Fruit fly (Drosophila melanogaster): ENCODE measurements around the gene Pfdn6.
A peak's percentile ranks its signal among the peaks of the same experiment; 100 is the strongest.

Pfdn6 gene

dm6 chr3L:19914833-19915232, 8.6 kb upstream of the Pfdn6 start, which contains the start of gene Rpn1 (continued):
- TF ChIP-seq HmgZ (tag; optimal IDR thresholded peaks at IDR 0.05) (peak; percentile 74), wor (GFP tag; IDR thresholded peaks at IDR 0.05) (no peak), D19B (GFP tag; optimal IDR thresholded peaks at IDR 0.05) (no peak), HmgD (GFP tag; optimal IDR thresholded peaks at IDR 0.05) (peak; percentile 67), onecut (GFP tag; IDR thresholded peaks at IDR 0.05) (peak; percentile 88), maf-S (GFP tag; optimal IDR thresholded peaks at IDR 0.05) (no peak), cwo (GFP tag; optimal IDR thresholded peaks at IDR 0.05) (no peak), Scr (GFP tag; IDR thresholded peaks at IDR 0.05; ENCODE audit: partially characterized antibody) (peak; percentile 59), sob (GFP tag; IDR thresholded peaks at IDR 0.05) (0 out of 2 replicates have a peak, but pooled peaks have one; percentile 24), Doc2 (GFP tag; IDR thresholded peaks at IDR 0.05) (no peak), bab2 (GFP tag; optimal IDR thresholded peaks at IDR 0.05) (no peak), CG6689 (GFP tag; IDR thresholded peaks at IDR 0.05) (no peak), chn (GFP tag; optimal IDR thresholded peaks at IDR 0.05) (no peak), CHES-1-like (GFP tag; optimal IDR thresholded peaks at IDR 0.05) (peak; percentile 4), so (GFP tag; IDR thresholded peaks at IDR 0.05) (peak; percentile 53; the same call in 1 of the 3 replicates), Sry-β (GFP tag; optimal IDR thresholded peaks at IDR 0.05) (peak; percentile 21), CG6254 (GFP tag; optimal IDR thresholded peaks at IDR 0.05) (no peak), eyg (GFP tag; optimal IDR thresholded peaks at IDR 0.05) (no peak), CG9797 (GFP tag; optimal IDR thresholded peaks at IDR 0.05) (peak; percentile 86), CG10654 (GFP tag; optimal IDR thresholded peaks at IDR 0.05) (no peak), CG33213 (GFP tag; optimal IDR thresholded peaks at IDR 0.05) (peak; percentile 37), CG16813 (GFP tag; IDR thresholded peaks at IDR 0.05; ENCODE audit: partially characterized antibody) (peak; percentile 60; the same call in 2 of the 3 replicates), lilli (GFP tag; optimal IDR thresholded peaks at IDR 0.05) (peak; percentile 45), Ets65A (GFP tag) (peak; percentile 86)

- TF ChIP-seq CG2202 (tag; optimal IDR thresholded peaks at IDR 0.05) = no peak
- TF ChIP-seq CG4820 (GFP tag; optimal IDR thresholded peaks at IDR 0.05) = no peak
- TF ChIP-seq CG4707 (GFP tag; optimal IDR thresholded peaks at IDR 0.05) = no peak
- TF ChIP-seq ranshi (GFP tag; IDR thresholded peaks at IDR 0.05) = no peak
- no peak for TF ChIP-seq jing (GFP tag; optimal IDR thresholded peaks at IDR 0.05)
These were observed 3.5 kb upstream of the Pfdn6 start for dm6 chr3L:19919981-19920380.

- TF ChIP-seq ewg (GFP tag; optimal IDR thresholded peaks at IDR 0.05) = no peak
- peak; percentile 35 for TF ChIP-seq CG12391 (tag; optimal IDR thresholded peaks at IDR 0.05)
- TF ChIP-seq CG11695 (GFP tag; IDR thresholded peaks at IDR 0.05) = no peak
- peak; percentile 63 for TF ChIP-seq CG2712 (tag; optimal IDR thresholded peaks at IDR 0.05)
- TF ChIP-seq tna (GFP tag; IDR thresholded peaks at IDR 0.05; ENCODE audit: partially characterized antibody) = no peak; the same call in 1 of the 2 replicates
- TF ChIP-seq pita (GFP tag; optimal IDR thresholded peaks at IDR 0.05) = no peak
- TF ChIP-seq pho (GFP tag; optimal IDR thresholded peaks at IDR 0.05) = no peak
- no peak for TF ChIP-seq al (GFP tag; IDR thresholded peaks at IDR 0.05)
- peak; percentile 32 for TF ChIP-seq tap (tag; optimal IDR thresholded peaks at IDR 0.05)
- peak; percentile 5 for TF ChIP-seq BEAF-32 (GFP tag; optimal IDR thresholded peaks at IDR 0.05)
- peak; percentile 36 for TF ChIP-seq CG11504 (tag; optimal IDR thresholded peaks at IDR 0.05)
- TF ChIP-seq seq (GFP tag; IDR thresholded peaks at IDR 0.05) = no peak
- TF ChIP-seq slp2 (GFP tag; optimal IDR thresholded peaks at IDR 0.05) = no peak
- TF ChIP-seq kah (GFP tag; optimal IDR thresholded peaks at IDR 0.05) = peak; percentile 58
- no peak for TF ChIP-seq sr (GFP tag; IDR thresholded peaks at IDR 0.05)
- TF ChIP-seq bbx (GFP tag; IDR thresholded peaks at IDR 0.05; ENCODE audit: partially characterized antibody) = peak; percentile 40; the same call in 1 of the 2 replicates
- peak; percentile 39 for TF ChIP-seq CG15514 (GFP tag; optimal IDR thresholded peaks at IDR 0.05)
- no peak for TF ChIP-seq Dip3 (GFP tag; optimal IDR thresholded peaks at IDR 0.05)
- TF ChIP-seq Aef1 (GFP tag; IDR thresholded peaks at IDR 0.05) = no peak
- TF ChIP-seq tup (GFP tag; optimal IDR thresholded peaks at IDR 0.05) = no peak
- TF ChIP-seq Chrac-16 (GFP tag; optimal IDR thresholded peaks at IDR 0.05) = no peak
These were observed 1.4 kb downstream of the Pfdn6 start, which contains the start of gene Grasp65 for dm6 chr3L:19924771-19925304. TSS of gene Grasp65 (plus strand) at chr3L:19924943.

Measured in whole organism, embryonic.